Worm (Caenorhabditis elegans) whole organism, young adult: ENCODE results near the gene C25H3.11.

ENCODE experiments used
- B0035.1 ChIP-seq: sonication (generic microtip); optimal IDR thresholded peaks from 2 replicates; lab custom pipeline; 2016; ENCODE audit warnings: missing genetic modification characterization, mild to moderate bottlenecking, missing compliant biosample characterization, missing genotype, missing genetic modification reagents
- B0261.1 ChIP-seq: sonication (generic microtip); optimal IDR thresholded peaks from 2 replicates; lab custom pipeline; 2016; ENCODE audit warnings: mild to moderate bottlenecking, missing genetic modification characterization, moderate library complexity, missing compliant biosample characterization
- C17E4.6 ChIP-seq: fragments of 200-800 bp; sonication (Bioruptor generic); IDR thresholded peaks from 2 replicates; pipeline ENCODE4 v1.3.6; 2022; ENCODE audit warnings: missing genetic modification reagents, missing genetic modification characterization, missing compliant biosample characterization
- D2030.7 ChIP-seq: fragments of 200-800 bp; sonication (Bioruptor generic); IDR thresholded peaks from 2 replicates; pipeline ENCODE4 v1.3.6; 2022; ENCODE audit warnings: missing genetic modification reagents, missing genetic modification characterization, missing compliant biosample characterization
- F37B4.10 ChIP-seq: fragments of 200-800 bp; sonication (Bioruptor generic); IDR thresholded peaks from 2 replicates; pipeline ENCODE4 v1.3.6; 2022; ENCODE audit warnings: missing genetic modification characterization, missing compliant biosample characterization
- Y56A3A.18 ChIP-seq: fragments of 200-800 bp; sonication (Bioruptor generic); IDR thresholded peaks from 2 replicates; pipeline ENCODE4 v1.3.6; 2022; ENCODE audit warnings: missing genetic modification reagents, missing genetic modification characterization, missing compliant biosample characterization
- Y67H2A.10 ChIP-seq: fragments of 200-800 bp; sonication (Bioruptor generic); conservative IDR thresholded peaks from 2 replicates; pipeline ENCODE4 v1.3.6; 2022; ENCODE audit warnings: missing genetic modification reagents, missing genetic modification characterization, missing compliant biosample characterization
- Y79H2A.3 ChIP-seq: fragments of 200-800 bp; sonication (Bioruptor generic); conservative IDR thresholded peaks from 2 replicates; pipeline ENCODE4 v1.3.6; 2022; ENCODE audit warnings: missing genetic modification reagents, missing genetic modification characterization, missing compliant biosample characterization
- atf-7 ChIP-seq: sonication (generic microtip); optimal IDR thresholded peaks from 2 replicates; lab custom pipeline; 2017; ENCODE audit warnings: mild to moderate bottlenecking, missing genetic modification characterization, missing compliant biosample characterization
- attf-3 ChIP-seq: fragments of 200-800 bp; sonication (Bioruptor generic); conservative IDR thresholded peaks from 2 replicates; pipeline ENCODE4 v1.3.6; 2022; ENCODE audit warnings: missing genetic modification reagents, missing genetic modification characterization, missing compliant biosample characterization
- cebp-1 ChIP-seq, 2 experiments: fragments of 200-800 bp in 1 of 2; sonication (Bioruptor generic) in 1 of 2; sonication (generic microtip) in 1 of 2; IDR thresholded peaks in 1 of 2; optimal IDR thresholded peaks in 1 of 2; 2 replicates each; pipeline versions ENCODE4 v1.3.6 to Lab custom; 2017 to 2022; ENCODE audit warnings: missing compliant biosample characterization in 2 of 2, missing genetic modification characterization in 2 of 2, mild to moderate bottlenecking in 1 of 2, missing genetic modification reagents in 1 of 2, moderate library complexity in 1 of 2
- ceh-100 ChIP-seq: fragments of 200-800 bp; sonication (Bioruptor generic); IDR thresholded peaks from 2 replicates; pipeline ENCODE4 v1.3.6; 2022; ENCODE audit warnings: missing genetic modification reagents, missing genetic modification characterization, missing compliant biosample characterization
- ceh-79 ChIP-seq: sonication (generic microtip); optimal IDR thresholded peaks from 2 replicates; lab custom pipeline; 2017; ENCODE audit warnings: mild to moderate bottlenecking, missing genetic modification characterization, missing compliant biosample characterization
- dox-1 ChIP-seq: fragments of 200-800 bp; sonication (Bioruptor generic); IDR thresholded peaks from 2 replicates; pipeline ENCODE4 v1.3.6; 2022; ENCODE audit warnings: missing genetic modification reagents, missing genetic modification characterization, missing compliant biosample characterization
- efl-1 ChIP-seq: fragments of 150-350 bp; optimal IDR thresholded peaks from 2 replicates; lab custom pipeline; 2014; ENCODE audit warnings: missing biosample characterization, missing genetic modification reagents, missing genetic modification characterization
- egl-18 ChIP-seq: fragments of 200-800 bp; sonication (Bioruptor generic); IDR thresholded peaks from 2 replicates; pipeline ENCODE4 v1.3.6; 2022; ENCODE audit warnings: missing genetic modification reagents, missing genetic modification characterization, missing compliant biosample characterization
- ets-4 ChIP-seq: fragments of 200-800 bp; sonication (Bioruptor generic); optimal IDR thresholded peaks from 2 replicates; lab custom pipeline; 2018; ENCODE audit warnings: mild to moderate bottlenecking, missing genetic modification characterization, missing compliant biosample characterization
- fkh-3 ChIP-seq: sonication (generic microtip); optimal IDR thresholded peaks from 2 replicates; lab custom pipeline; 2016; ENCODE audit warnings: mild to moderate bottlenecking, missing genetic modification characterization, missing compliant biosample characterization
- him-1 ChIP-seq: sonication (generic microtip); optimal IDR thresholded peaks from 2 replicates; lab custom pipeline; 2016; ENCODE audit warnings: missing genotype, missing genetic modification reagents, missing genetic modification characterization, missing compliant biosample characterization
- hlh-26 ChIP-seq: fragments of 200-800 bp; sonication (Bioruptor generic); conservative IDR thresholded peaks from 2 replicates; pipeline ENCODE4 v1.3.6; 2022; ENCODE audit warnings: missing genetic modification reagents, missing genetic modification characterization, missing compliant biosample characterization
- hrde-1 ChIP-seq: sonication (generic microtip); optimal IDR thresholded peaks from 2 replicates; lab custom pipeline; 2016; ENCODE audit warnings: missing genetic modification characterization, mild to moderate bottlenecking, missing compliant biosample characterization, moderate library complexity, missing genotype, missing genetic modification reagents, borderline replicate concordance
- lin-40 ChIP-seq: sonication (generic microtip); optimal IDR thresholded peaks from 2 replicates; lab custom pipeline; 2016; ENCODE audit warnings: missing genetic modification characterization, mild to moderate bottlenecking, missing compliant biosample characterization, missing genotype, missing genetic modification reagents
- madf-10 ChIP-seq: sonication (generic microtip); optimal IDR thresholded peaks from 2 replicates; lab custom pipeline; 2016; ENCODE audit warnings: mild to moderate bottlenecking, missing genetic modification characterization, missing compliant biosample characterization
- mel-28 ChIP-seq: sonication (generic microtip); optimal IDR thresholded peaks from 2 replicates; lab custom pipeline; 2016; ENCODE audit warnings: borderline replicate concordance, mild to moderate bottlenecking, missing genetic modification characterization, missing compliant biosample characterization
- mxl-1 ChIP-seq: sonication (generic microtip); optimal IDR thresholded peaks from 2 replicates; lab custom pipeline; 2016; ENCODE audit warnings: missing genetic modification characterization, missing compliant biosample characterization
- nhr-179 ChIP-seq: sonication (generic microtip); optimal IDR thresholded peaks from 2 replicates; lab custom pipeline; 2016; ENCODE audit warnings: mild to moderate bottlenecking, missing genetic modification characterization, missing compliant biosample characterization
- nhr-90 ChIP-seq: sonication (generic microtip); optimal IDR thresholded peaks from 2 replicates; lab custom pipeline; 2016; ENCODE audit warnings: missing genotype, mild to moderate bottlenecking, missing genetic modification characterization, missing compliant biosample characterization
- rpc-1 ChIP-seq, 2 experiments: fragments of 150-350 bp in 1 of 2; sonication (generic microtip) in 1 of 2; optimal IDR thresholded peaks; 2 replicates each; lab custom pipeline; 2014 to 2018; ENCODE audit warnings: missing biosample characterization in 1 of 2, missing genetic modification characterization in 1 of 2, missing genetic modification reagents in 1 of 2, missing genotype in 1 of 2
- sea-2 ChIP-seq: fragments of 200-800 bp; sonication (Bioruptor generic); IDR thresholded peaks from 2 replicates; pipeline ENCODE4 v1.3.6; 2022; ENCODE audit warnings: missing genetic modification characterization, missing compliant biosample characterization
- somi-1 ChIP-seq: fragments of 200-800 bp; sonication (Bioruptor generic); optimal IDR thresholded peaks from 2 replicates; lab custom pipeline; 2018; ENCODE audit warnings: mild to moderate bottlenecking, missing genetic modification characterization, missing compliant biosample characterization
- tbp1 ChIP-seq: fragments of 200-800 bp; sonication (Bioruptor generic); optimal IDR thresholded peaks from 2 replicates; lab custom pipeline; 2018; ENCODE audit warnings: mild to moderate bottlenecking, missing genetic modification characterization, missing compliant biosample characterization
- ztf-25 ChIP-seq: fragments of 200-800 bp; sonication (Bioruptor generic); IDR thresholded peaks from 2 replicates; pipeline ENCODE4 v1.3.6; 2022; ENCODE audit warnings: missing genetic modification reagents, missing genetic modification characterization, missing compliant biosample characterization
- ztf-28 ChIP-seq: fragments of 200-800 bp; sonication (Bioruptor generic); IDR thresholded peaks from 2 replicates; pipeline ENCODE4 v1.3.6; 2022; ENCODE audit warnings: missing genetic modification reagents, missing genetic modification characterization, missing compliant biosample characterization
- ztf-3 ChIP-seq: fragments of 200-800 bp; sonication (Bioruptor generic); optimal IDR thresholded peaks from 2 replicates; lab custom pipeline; 2018; ENCODE audit warnings: mild to moderate bottlenecking, missing genetic modification characterization, missing compliant biosample characterization

Gene C25H3.11

DNA sequence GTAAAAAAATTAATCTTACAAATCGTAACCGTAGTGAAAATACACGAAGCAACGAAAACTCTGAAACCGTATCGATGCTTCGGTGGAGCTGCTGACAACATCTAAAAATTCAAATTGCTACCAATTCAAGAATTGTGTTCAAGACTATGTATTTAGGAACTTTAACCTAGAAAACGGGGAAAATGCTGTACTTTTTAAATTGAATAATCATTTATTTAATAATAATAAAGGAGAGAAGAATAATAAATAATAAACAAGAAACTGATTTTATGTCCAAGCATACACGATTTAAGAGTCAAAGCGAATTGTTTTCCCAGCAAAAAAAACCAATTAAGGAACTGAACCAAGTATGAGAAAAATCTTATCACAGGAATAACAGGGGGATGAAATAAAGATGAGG is 19.3 kb downstream of the C25H3.11 start, which contains the start of gene C25H3.17:
Gene C25H3.17, minus strand, starts transcription at position 101 of the 400 bp plus-strand sequence.
- TF ChIP-seq mxl-1 (tag; lab: Kevin White, UChicago) (no peak), sea-2 (GFP tag; lab: Robert Waterston, UW) (no peak), nhr-179 (tag; lab: Kevin White, UChicago) (no peak), hlh-26 (GFP tag; lab: Robert Waterston, UW) (no peak), dox-1 (GFP tag; lab: Robert Waterston, UW) (no peak), egl-18 (GFP tag; lab: Robert Waterston, UW) (no peak)

- TF ChIP-seq ztf-3 (GFP tag; lab: Kevin White, UChicago) (no peak), ztf-25 (GFP tag; lab: Robert Waterston, UW) (no peak), ztf-28 (no peak), Y79H2A.3 (no peak), Y56A3A.18 (GFP tag; lab: Robert Waterston, UW) (no peak), F37B4.10 (GFP tag; lab: Robert Waterston, UW) (no peak), Y67H2A.10 (GFP tag; lab: Robert Waterston, UW) (no peak), lin-40 (no peak)
Observed at ce11 chrII:5668830-5669229, 20.0 kb downstream of the C25H3.11 start, which contains the start of gene C25H3.7. Gene C25H3.7 (minus strand): TSS chrII:5668930.

ce11 chrII:5667540-5667939 is 21.3 kb downstream of the C25H3.11 start:
- TF ChIP-seq B0261.1, result peak; percentile 7
- peak; percentile 20 for TF ChIP-seq rpc-1 (optimal IDR thresholded peaks at IDR 0.05; lab: Kevin White, UChicago)
- TF ChIP-seq rpc-1 (tag; optimal IDR thresholded peaks at IDR 0.05; lab: Kevin White, UChicago), result peak; percentile 62
- TF ChIP-seq tbp1 (GFP tag; lab: Kevin White, UChicago), result peak; percentile 69
- no peak for TF ChIP-seq C17E4.6 (GFP tag; lab: Robert Waterston, UW)

DNA sequence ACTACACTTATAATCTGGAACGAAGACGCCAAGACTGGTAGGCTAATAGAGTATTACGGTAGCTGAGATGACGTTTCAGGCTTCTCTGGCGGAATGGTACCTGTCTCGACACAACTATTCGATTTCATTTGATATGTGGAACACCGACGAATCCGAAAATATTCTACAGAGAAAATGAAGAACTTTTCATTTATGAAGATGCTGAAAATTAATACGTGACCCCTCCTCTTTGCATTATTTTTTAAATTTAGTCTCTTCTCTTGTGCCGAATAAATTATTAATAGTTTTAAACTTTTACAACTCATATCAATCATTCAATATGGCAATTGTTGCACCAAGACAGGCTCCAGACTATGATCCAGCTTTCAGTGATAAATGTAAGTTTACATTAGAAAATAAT is 22.8 kb downstream of the C25H3.11 start, which contains the start of gene C25H3.16:
Gene C25H3.16, plus strand, starts transcription at position 301 of the 400 bp plus-strand sequence.
- TF ChIP-seq ceh-79 (tag; lab: Kevin White, UChicago) (no peak), him-1 (peak; percentile 74)

- TF ChIP-seq somi-1 (GFP tag; lab: Kevin White, UChicago) (no peak), C17E4.6 (GFP tag; lab: Robert Waterston, UW) (no peak), D2030.7 (GFP tag; lab: Robert Waterston, UW) (no peak), hrde-1 (tag; lab: Kevin White, UChicago) (no peak), attf-3 (no peak), ceh-100 (no peak), ztf-3 (GFP tag; lab: Kevin White, UChicago) (no peak), ets-4 (GFP tag; lab: Kevin White, UChicago) (no peak), madf-10 (tag; lab: Kevin White, UChicago) (no peak), nhr-90 (tag; lab: Kevin White, UChicago) (no peak), fkh-3 (tag; lab: Kevin White, UChicago) (no peak), atf-7 (tag; lab: Kevin White, UChicago) (no peak), B0035.1 (tag; lab: Kevin White, UChicago) (no peak), efl-1 (GFP tag; lab: Kevin White, UChicago) (no peak), mel-28 (tag; lab: Kevin White, UChicago) (no peak), cebp-1 (GFP tag; IDR thresholded peaks at IDR 0.05; lab: Robert Waterston, UW) (no peak), cebp-1 (tag; optimal IDR thresholded peaks at IDR 0.05; lab: Kevin White, UChicago) (no peak)
Observed at ce11 chrII:5665029-5665428, 23.8 kb downstream of the C25H3.11 start, which contains the start of gene C25H3.15. Gene C25H3.15 (plus strand): TSS chrII:5665329.
